Fruit fly (Drosophila melanogaster): ENCODE measurements around the gene CG1265.

CG1265 gene

DNA sequence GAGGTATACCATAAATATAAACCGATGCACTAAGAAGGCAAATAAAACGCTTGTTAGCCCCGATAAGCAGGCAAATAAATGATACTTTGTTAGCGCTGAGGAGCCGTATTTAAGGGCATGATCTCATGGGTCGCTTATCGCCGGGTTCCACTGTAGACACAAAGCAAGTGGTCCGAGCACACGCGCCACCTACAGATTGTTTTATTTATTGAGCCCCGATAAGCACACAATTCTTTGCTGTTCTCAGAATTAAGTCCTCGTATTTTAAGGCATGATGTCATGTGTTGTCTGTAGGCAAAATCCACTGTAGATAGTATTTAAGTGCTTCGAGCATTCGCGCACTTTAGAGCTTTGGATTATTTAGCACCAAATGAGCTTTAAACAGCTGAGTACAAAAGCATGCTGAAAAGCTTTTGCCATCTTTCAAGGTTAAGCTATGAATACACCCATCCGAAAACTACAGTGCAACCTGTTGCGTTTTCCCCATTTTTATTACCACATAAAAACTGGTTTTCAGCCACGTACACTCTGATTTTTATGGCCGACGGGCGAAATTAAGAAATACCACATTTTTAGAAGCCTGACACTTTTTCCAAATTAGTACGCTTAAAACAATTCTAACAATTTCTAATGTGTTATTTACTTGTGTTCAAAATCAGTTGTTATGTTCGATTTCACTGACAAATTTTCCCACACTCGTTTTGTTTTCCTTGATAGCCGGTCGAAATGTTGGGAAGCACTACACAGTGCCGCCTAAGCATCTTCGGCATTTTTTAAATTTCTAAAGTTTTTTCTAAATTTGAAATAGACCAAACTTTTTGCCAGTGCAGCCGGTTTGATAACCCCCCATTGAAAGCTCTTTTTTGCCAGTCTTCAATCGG is 14.9 kb upstream of the CG1265 start, which contains the start of gene Sqor (continued):
- TF ChIP-seq Sry-β (GFP tag; optimal IDR thresholded peaks at IDR 0.05): no peak
- TF ChIP-seq Ptx1 (GFP tag; IDR thresholded peaks at IDR 0.05): peak; percentile 75
- 0 out of 3 replicates have a peak, but pooled peaks have one; percentile 43 for TF ChIP-seq CG6791 (GFP tag; IDR thresholded peaks at IDR 0.05; ENCODE audit: partially characterized antibody)
- peak; percentile 89 for TF ChIP-seq CG10209 (GFP tag; optimal IDR thresholded peaks at IDR 0.05)
- TF ChIP-seq gsb (GFP tag; IDR thresholded peaks at IDR 0.05): peak; percentile 74
- peak; percentile 76 for TF ChIP-seq CG12071 (GFP tag; optimal IDR thresholded peaks at IDR 0.05)
- peak; percentile 89 for TF ChIP-seq PHDP (tag; optimal IDR thresholded peaks at IDR 0.05)
- peak; percentile 83 for TF ChIP-seq al (GFP tag; IDR thresholded peaks at IDR 0.05)
- peak; percentile 75 for TF ChIP-seq Hand (GFP tag; optimal IDR thresholded peaks at IDR 0.05)
- peak; percentile 20 for TF ChIP-seq Ets97D (GFP tag; optimal IDR thresholded peaks at IDR 0.05)
- TF ChIP-seq Dbx (GFP tag; IDR thresholded peaks at IDR 0.05): peak; percentile 73
- peak; percentile 55 for TF ChIP-seq ewg (GFP tag; optimal IDR thresholded peaks at IDR 0.05)
- peak; percentile 76 for TF ChIP-seq CG31441 (GFP tag; IDR thresholded peaks at IDR 0.05)
- TF ChIP-seq CG16779 (GFP tag; IDR thresholded peaks at IDR 0.05): peak; percentile 71; the same call in 1 of the 2 replicates
- peak; percentile 75 for TF ChIP-seq cato (GFP tag; optimal IDR thresholded peaks at IDR 0.05; ENCODE audit: borderline replicate concordance)
- peak; percentile 89 for TF ChIP-seq CG7839 (tag; optimal IDR thresholded peaks at IDR 0.05)
- TF ChIP-seq onecut (GFP tag; IDR thresholded peaks at IDR 0.05): peak; percentile 58
- TF ChIP-seq ac (GFP tag; optimal IDR thresholded peaks at IDR 0.05): no peak
- TF ChIP-seq MESR4 (GFP tag; optimal IDR thresholded peaks at IDR 0.05): no peak
- TF ChIP-seq CG6689 (GFP tag; IDR thresholded peaks at IDR 0.05): peak; percentile 75
- peak; percentile 72 for TF ChIP-seq stc (GFP tag; IDR thresholded peaks at IDR 0.05)
- peak; percentile 61; the same call in 2 of the 3 replicates for TF ChIP-seq sr (GFP tag; IDR thresholded peaks at IDR 0.05)
- TF ChIP-seq cad (GFP tag; optimal IDR thresholded peaks at IDR 0.05): no peak
- TF ChIP-seq CG1832 (GFP tag; optimal IDR thresholded peaks at IDR 0.05): no peak
- peak; percentile 85 for TF ChIP-seq seq (GFP tag; IDR thresholded peaks at IDR 0.05)
- TF ChIP-seq CG17328 (GFP tag; IDR thresholded peaks at IDR 0.05): peak; percentile 63
- peak; percentile 37; the same call in 1 of the 2 replicates for TF ChIP-seq sens-2 (GFP tag; IDR thresholded peaks at IDR 0.05)
- peak; percentile 68 for TF ChIP-seq slou (GFP tag; optimal IDR thresholded peaks at IDR 0.05)
- peak; percentile 77 for TF ChIP-seq CG16815 (GFP tag; optimal IDR thresholded peaks at IDR 0.05)
- no peak for TF ChIP-seq HLHmδ (GFP tag; optimal IDR thresholded peaks at IDR 0.05)
- peak; percentile 53 for TF ChIP-seq CG17802 (tag; optimal IDR thresholded peaks at IDR 0.05)
- peak; percentile 74 for TF ChIP-seq CG12104 (GFP tag; optimal IDR thresholded peaks at IDR 0.05)
- TF ChIP-seq Dp (GFP tag; optimal IDR thresholded peaks at IDR 0.05): peak; percentile 23
- TF ChIP-seq ara (GFP tag; IDR thresholded peaks at IDR 0.05): peak; percentile 67
- TF ChIP-seq Sry-δ (GFP tag; optimal IDR thresholded peaks at IDR 0.05): peak; percentile 28
- no peak for TF ChIP-seq zen2 (GFP tag; IDR thresholded peaks at IDR 0.05; ENCODE audit: partially characterized antibody)
- peak; percentile 85 for TF ChIP-seq dysf (GFP tag; IDR thresholded peaks at IDR 0.05)
- peak; percentile 90 for TF ChIP-seq bcd (GFP tag; optimal IDR thresholded peaks at IDR 0.05)
- TF ChIP-seq CrebB (tag; optimal IDR thresholded peaks at IDR 0.05): peak; percentile 73
- peak; percentile 58 for TF ChIP-seq CG6654 (GFP tag; optimal IDR thresholded peaks at IDR 0.05)
- no peak for TF ChIP-seq CG9797 (GFP tag; optimal IDR thresholded peaks at IDR 0.05)
- TF ChIP-seq CG33213 (GFP tag; optimal IDR thresholded peaks at IDR 0.05): peak; percentile 79
- TF ChIP-seq Rx (GFP tag; IDR thresholded peaks at IDR 0.05): peak; percentile 68
- TF ChIP-seq Dref (GFP tag; IDR thresholded peaks at IDR 0.05): no peak; the same call in 1 of the 2 replicates
- peak; percentile 33 for TF ChIP-seq CG10979 (tag; optimal IDR thresholded peaks at IDR 0.05)
- TF ChIP-seq trh (GFP tag; optimal IDR thresholded peaks at IDR 0.05): peak; percentile 79
- peak; percentile 60 for TF ChIP-seq CG6683 (GFP tag; optimal IDR thresholded peaks at IDR 0.05)
- peak; percentile 92 for TF ChIP-seq Dip3 (GFP tag; optimal IDR thresholded peaks at IDR 0.05)
- peak; percentile 84 for TF ChIP-seq pum (GFP tag; optimal IDR thresholded peaks at IDR 0.05)
